Fruit fly (Drosophila melanogaster) whole organism, embryonic: ENCODE data around the gene Sc2.

ENCODE experiments used
- ATbp ChIP-seq: fragments of 200-800 bp; sonication (Bioruptor generic); optimal IDR thresholded peaks from 2 replicates; lab custom pipeline; 2017; ENCODE audit warnings: missing biosample characterization, mild to moderate bottlenecking, missing genetic modification characterization, missing genetic modification reagents
- Atf6 ChIP-seq: fragments of 200-800 bp; sonication (Bioruptor generic); IDR thresholded peaks from 2 replicates; pipeline ENCODE4 v1.3.6; 2022; ENCODE audit warnings: missing biosample characterization, missing genetic modification characterization
- BtbVII ChIP-seq: fragments of 200-800 bp; sonication (Bioruptor generic); optimal IDR thresholded peaks from 3 replicates; lab custom pipeline; 2017; ENCODE audit warnings: missing biosample characterization, mild to moderate bottlenecking, missing genetic modification characterization
- CG10209 ChIP-seq: fragments of 200-800 bp; sonication (Bioruptor generic); optimal IDR thresholded peaks from 3 replicates; lab custom pipeline; 2017; ENCODE audit warnings: missing biosample characterization, mild to moderate bottlenecking, missing genetic modification characterization, missing genetic modification reagents
- CG10274 ChIP-seq: fragments of 200-800 bp; sonication (Bioruptor generic); optimal IDR thresholded peaks from 3 replicates; lab custom pipeline; 2017; ENCODE audit warnings: missing biosample characterization, mild to moderate bottlenecking, missing genetic modification characterization
- CG10543 ChIP-seq: fragments of 200-800 bp; sonication (Bioruptor generic); optimal IDR thresholded peaks from 3 replicates; lab custom pipeline; 2017; ENCODE audit warnings: missing biosample characterization, mild to moderate bottlenecking, missing genetic modification characterization, moderate library complexity
- CG10654 ChIP-seq: fragments of 200-800 bp; sonication (Bioruptor generic); optimal IDR thresholded peaks from 2 replicates; lab custom pipeline; 2016; ENCODE audit warnings: missing biosample characterization, missing genetic modification characterization
- CG11398 ChIP-seq: fragments of 200-800 bp; sonication (Bioruptor generic); optimal IDR thresholded peaks from 2 replicates; lab custom pipeline; 2016; ENCODE audit warnings: missing biosample characterization, missing genetic modification characterization
- CG11504 ChIP-seq: fragments of 200-800 bp; sonication (Bioruptor generic); optimal IDR thresholded peaks from 3 replicates; lab custom pipeline; 2019; ENCODE audit warnings: missing biosample characterization, mild to moderate bottlenecking, missing genetic modification characterization, moderate library complexity
- CG12104 ChIP-seq: fragments of 200-800 bp; sonication (Bioruptor generic); optimal IDR thresholded peaks from 3 replicates; lab custom pipeline; 2016; ENCODE audit warnings: missing biosample characterization, missing genetic modification characterization
- CG1233 ChIP-seq: fragments of 200-800 bp; sonication (Bioruptor generic); optimal IDR thresholded peaks from 4 replicates; lab custom pipeline; 2018; ENCODE audit warnings: missing biosample characterization, mild to moderate bottlenecking, missing genetic modification characterization
- CG12659 ChIP-seq: fragments of 200-800 bp; sonication (Bioruptor generic); optimal IDR thresholded peaks from 3 replicates; lab custom pipeline; 2017; ENCODE audit warnings: mild to moderate bottlenecking, missing biosample characterization, missing genetic modification reagents, missing genetic modification characterization
- CG13624 ChIP-seq: fragments of 200-800 bp; sonication (Bioruptor generic); optimal IDR thresholded peaks from 2 replicates; lab custom pipeline; 2016; ENCODE audit warnings: missing biosample characterization, missing genetic modification characterization
- CG14014 ChIP-seq: fragments of 200-800 bp; sonication (Bioruptor generic); IDR thresholded peaks from 2 replicates; pipeline ENCODE4 v1.3.6; 2022; ENCODE audit warnings: missing biosample characterization, missing genetic modification characterization
- CG14965 ChIP-seq: fragments of 200-800 bp; sonication (Bioruptor generic); optimal IDR thresholded peaks from 2 replicates; lab custom pipeline; 2016; ENCODE audit warnings: missing biosample characterization, missing genetic modification characterization, borderline replicate concordance
- CG15514 ChIP-seq: fragments of 200-800 bp; sonication (Bioruptor generic); optimal IDR thresholded peaks from 3 replicates; lab custom pipeline; 2017; ENCODE audit warnings: missing biosample characterization, missing genetic modification characterization, mild to moderate bottlenecking, moderate library complexity, missing genetic modification reagents
- CG1602 ChIP-seq: fragments of 200-800 bp; sonication (Bioruptor generic); optimal IDR thresholded peaks from 3 replicates; lab custom pipeline; 2016; ENCODE audit warnings: missing biosample characterization, missing genetic modification characterization
- CG1603 ChIP-seq: fragments of 200-800 bp; sonication (Bioruptor generic); optimal IDR thresholded peaks from 2 replicates; lab custom pipeline; 2019; ENCODE audit warnings: missing biosample characterization, mild to moderate bottlenecking, missing genetic modification characterization, moderate library complexity
- CG16815 ChIP-seq: fragments of 200-800 bp; sonication (Bioruptor generic); optimal IDR thresholded peaks from 3 replicates; lab custom pipeline; 2017; ENCODE audit warnings: missing biosample characterization, mild to moderate bottlenecking, missing genetic modification characterization
- CG17568 ChIP-seq: fragments of 200-800 bp; sonication (Bioruptor generic); optimal IDR thresholded peaks from 2 replicates; lab custom pipeline; 2018; ENCODE audit warnings: missing biosample characterization, mild to moderate bottlenecking, missing genetic modification characterization, moderate library complexity
- CG2202 ChIP-seq: fragments of 200-800 bp; sonication (Bioruptor generic); optimal IDR thresholded peaks from 2 replicates; lab custom pipeline; 2018; ENCODE audit warnings: missing biosample characterization, mild to moderate bottlenecking, missing genetic modification characterization
- CG2875 ChIP-seq: fragments of 200-800 bp; sonication (Bioruptor generic); optimal IDR thresholded peaks from 2 replicates; lab custom pipeline; 2017; ENCODE audit warnings: missing biosample characterization, mild to moderate bottlenecking, missing genetic modification characterization, missing genetic modification reagents
- CG30403 ChIP-seq: fragments of 200-800 bp; sonication (Bioruptor generic); optimal IDR thresholded peaks from 3 replicates; lab custom pipeline; 2016; ENCODE audit warnings: missing biosample characterization, missing genetic modification characterization
- CG32532 ChIP-seq: fragments of 200-800 bp; sonication (Bioruptor generic); IDR thresholded peaks from 2 replicates; pipeline ENCODE4 v1.3.6; 2022; ENCODE audit warnings: missing biosample characterization, missing genetic modification characterization
- CG4282 ChIP-seq: fragments of 200-800 bp; sonication (Bioruptor generic); optimal IDR thresholded peaks from 2 replicates; lab custom pipeline; 2016; ENCODE audit warnings: missing biosample characterization, missing genetic modification characterization
- CG4328 ChIP-seq: fragments of 200-800 bp; sonication (Bioruptor generic); optimal IDR thresholded peaks from 3 replicates; lab custom pipeline; 2017; ENCODE audit warnings: missing biosample characterization, missing genetic modification reagents, missing genetic modification characterization
- CG5953 ChIP-seq: fragments of 200-800 bp; sonication (Bioruptor generic); IDR thresholded peaks from 2 replicates; pipeline ENCODE4 v1.3.6; 2022; ENCODE audit warnings: missing biosample characterization, missing genetic modification characterization
- CG7357 ChIP-seq: fragments of 200-800 bp; sonication (Bioruptor generic); IDR thresholded peaks from 3 replicates; pipeline ENCODE4 v1.3.6; 2022; ENCODE audit warnings: missing biosample characterization, missing genetic modification characterization
- CG7839 ChIP-seq: fragments of 200-800 bp; sonication (Bioruptor generic); optimal IDR thresholded peaks from 3 replicates; lab custom pipeline; 2018; ENCODE audit warnings: missing biosample characterization, mild to moderate bottlenecking, missing genetic modification characterization, moderate library complexity
- CG8388 ChIP-seq: fragments of 200-800 bp; sonication (Bioruptor generic); optimal IDR thresholded peaks from 2 replicates; lab custom pipeline; 2019; ENCODE audit warnings: missing biosample characterization, mild to moderate bottlenecking, missing genetic modification characterization, moderate library complexity
- CG9215 ChIP-seq: fragments of 200-800 bp; sonication (Bioruptor generic); IDR thresholded peaks from 2 replicates; pipeline ENCODE4 v1.3.6; 2022; ENCODE audit warnings: missing biosample characterization, missing genetic modification characterization
- CG9817 ChIP-seq: fragments of 200-800 bp; sonication (Bioruptor generic); optimal IDR thresholded peaks from 2 replicates; lab custom pipeline; 2018; ENCODE audit warnings: missing biosample characterization, mild to moderate bottlenecking, missing genetic modification characterization, moderate library complexity
- CHES-1-like ChIP-seq: fragments of 200-800 bp; sonication (Bioruptor generic); optimal IDR thresholded peaks from 2 replicates; lab custom pipeline; 2016; ENCODE audit warnings: missing biosample characterization, missing genetic modification characterization
- CoRest ChIP-seq: fragments of 200-800 bp; sonication (Bioruptor generic); optimal IDR thresholded peaks from 3 replicates; lab custom pipeline; 2018; ENCODE audit warnings: missing biosample characterization, mild to moderate bottlenecking, missing genetic modification characterization, moderate library complexity
- D ChIP-seq, 2 experiments: fragments of 200-800 bp in 1 of 2; fragments of >200 bp in 1 of 2; sonication (Bioruptor generic) in 1 of 2; optimal IDR thresholded peaks; 2 replicates in 1 of 2; 3 replicates in 1 of 2; lab custom pipeline; 2017; ENCODE audit warnings: mild to moderate bottlenecking in 1 of 2, missing biosample characterization in 1 of 2, missing genetic modification characterization in 1 of 2, missing genetic modification reagents in 1 of 2
- Gsc ChIP-seq: fragments of 200-800 bp; sonication (Bioruptor generic); IDR thresholded peaks from 2 replicates; pipeline ENCODE4 v1.3.6; 2022; ENCODE audit warnings: missing biosample characterization, missing genetic modification characterization
- Sry-δ ChIP-seq: fragments of 200-800 bp; sonication (Bioruptor generic); optimal IDR thresholded peaks from 2 replicates; lab custom pipeline; 2016; ENCODE audit warnings: missing biosample characterization, missing genetic modification characterization
- bcd ChIP-seq: fragments of 200-800 bp; sonication (Bioruptor generic); optimal IDR thresholded peaks from 2 replicates; lab custom pipeline; 2017; ENCODE audit warnings: missing biosample characterization, mild to moderate bottlenecking, missing genetic modification characterization
- emc ChIP-seq: fragments of 200-800 bp; sonication (Bioruptor generic); optimal IDR thresholded peaks from 2 replicates; lab custom pipeline; 2016; ENCODE audit warnings: missing biosample characterization, missing genetic modification characterization
- eve ChIP-seq, 2 experiments: fragments of >200 bp; optimal IDR thresholded peaks; 2 replicates each; lab custom pipeline; 2017; ENCODE audit warnings: missing biosample characterization in 2 of 2, missing genetic modification characterization in 2 of 2
- gsb-n ChIP-seq: fragments of 200-800 bp; sonication (Bioruptor generic); optimal IDR thresholded peaks from 3 replicates; lab custom pipeline; 2018; ENCODE audit warnings: missing biosample characterization, mild to moderate bottlenecking, missing genetic modification characterization
- gt ChIP-seq: fragments of 200-800 bp; sonication (Bioruptor generic); IDR thresholded peaks from 2 replicates; pipeline ENCODE4 v1.3.6; 2022; ENCODE audit warnings: missing biosample characterization, missing genetic modification characterization
- ham ChIP-seq: fragments of 200-800 bp; sonication (Bioruptor generic); IDR thresholded peaks from 2 replicates; pipeline ENCODE4 v1.3.6; 2022; ENCODE audit warnings: missing biosample characterization, missing genetic modification characterization
- ind ChIP-seq: fragments of 200-800 bp; sonication (Bioruptor generic); optimal IDR thresholded peaks from 3 replicates; lab custom pipeline; 2016; ENCODE audit warnings: missing biosample characterization, missing genetic modification characterization
- jigr1 ChIP-seq: fragments of 200-800 bp; sonication (Bioruptor generic); IDR thresholded peaks from 3 replicates; pipeline ENCODE4 v1.3.6; 2022; ENCODE audit warnings: missing biosample characterization, missing genetic modification characterization
- klu ChIP-seq: fragments of 200-800 bp; sonication (Bioruptor generic); IDR thresholded peaks from 2 replicates; pipeline ENCODE4 v1.3.6; 2022; ENCODE audit warnings: missing biosample characterization, missing genetic modification characterization
- lilli ChIP-seq: fragments of 200-800 bp; sonication (Bioruptor generic); optimal IDR thresholded peaks from 3 replicates; lab custom pipeline; 2016; ENCODE audit warnings: missing biosample characterization, missing genetic modification characterization
- ranshi ChIP-seq: fragments of 200-800 bp; sonication (Bioruptor generic); IDR thresholded peaks from 2 replicates; pipeline ENCODE4 v1.3.6; 2022; ENCODE audit warnings: missing biosample characterization, missing genetic modification characterization
- rib ChIP-seq: fragments of 200-800 bp; sonication (Bioruptor generic); IDR thresholded peaks from 2 replicates; pipeline ENCODE4 v1.3.6; 2022; ENCODE audit warnings: missing biosample characterization, missing genetic modification characterization

Gene Sc2

dm6 chr3L:3935567-3936207 is 32.4 kb downstream of the Sc2 start, which contains the start of gene Eip63F-1 (continued):
- TF ChIP-seq CoRest (tag; lab: Kevin White, UChicago), result peak; percentile 83
- no peak for TF ChIP-seq eve (GFP tag; optimal IDR thresholded peaks at IDR 0.05; lab: Kevin White, UChicago)
- TF ChIP-seq ATbp (GFP tag; lab: Kevin White, UChicago), result peak; percentile 51
- 0 out of 2 replicates have a peak, but pooled peaks have one; percentile 34 for TF ChIP-seq CG9215 (GFP tag; lab: Robert Waterston, UW)
- peak; percentile 36 for TF ChIP-seq CG10274 (GFP tag; lab: Kevin White, UChicago)
- no peak for TF ChIP-seq jigr1 (GFP tag; lab: Robert Waterston, UW)
- peak; percentile 86 for TF ChIP-seq CG11504 (tag; lab: Kevin White, UChicago)
- TF ChIP-seq CG14014 (GFP tag; lab: Robert Waterston, UW), result peak; percentile 29; the same call in 1 of the 2 replicates
- peak; percentile 50 for TF ChIP-seq CG9817
- TF ChIP-seq emc (GFP tag; lab: Kevin White, UChicago), result no peak
- TF ChIP-seq CG4282 (GFP tag; lab: Kevin White, UChicago), result no peak
- TF ChIP-seq CG16815 (GFP tag; lab: Kevin White, UChicago), result peak; percentile 0
- peak; percentile 8 for TF ChIP-seq CG15514 (GFP tag; lab: Kevin White, UChicago)
- no peak for TF ChIP-seq ham
- peak; percentile 37; the same call in 1 of the 2 replicates for TF ChIP-seq CG5953 (GFP tag; lab: Robert Waterston, UW)
- TF ChIP-seq Atf6 (GFP tag; lab: Robert Waterston, UW), result peak; percentile 67
- TF ChIP-seq rib (GFP tag; lab: Robert Waterston, UW), result no peak
- TF ChIP-seq klu (GFP tag; lab: Robert Waterston, UW), result peak; percentile 39; the same call in 1 of the 2 replicates
- TF ChIP-seq CG10209 (GFP tag; lab: Kevin White, UChicago), result peak; percentile 65
- no peak for TF ChIP-seq D (optimal IDR thresholded peaks at IDR 0.05; lab: Kevin White, UChicago)
- TF ChIP-seq D (GFP tag; optimal IDR thresholded peaks at IDR 0.05; lab: Kevin White, UChicago), result peak; percentile 52
- peak; percentile 75 for TF ChIP-seq CG30403
- TF ChIP-seq CG17568 (GFP tag; lab: Kevin White, UChicago), result no peak
- TF ChIP-seq CG2875 (GFP tag; lab: Kevin White, UChicago), result no peak
- TF ChIP-seq CG10654 (GFP tag; lab: Kevin White, UChicago), result peak; percentile 63
- peak; percentile 65 for TF ChIP-seq bcd (GFP tag; lab: Kevin White, UChicago)
- peak; percentile 67 for TF ChIP-seq CG12659
- TF ChIP-seq ind (GFP tag; lab: Kevin White, UChicago), result peak; percentile 72
- TF ChIP-seq Gsc (GFP tag; lab: Robert Waterston, UW), result no peak
- peak; percentile 40 for TF ChIP-seq CG7839
- peak; percentile 8 for TF ChIP-seq gsb-n (tag; lab: Kevin White, UChicago)
- 0 out of 3 replicates have a peak, but pooled peaks have one; percentile 10 for TF ChIP-seq CG7357
- TF ChIP-seq CG1602 (GFP tag; lab: Kevin White, UChicago), result peak; percentile 22
- TF ChIP-seq CG1603 (tag; lab: Kevin White, UChicago), result peak; percentile 59
- TF ChIP-seq gt (GFP tag; lab: Robert Waterston, UW), result no peak
- TF ChIP-seq CG12104 (GFP tag; lab: Kevin White, UChicago), result peak; percentile 43
- peak; percentile 5 for TF ChIP-seq Sry-δ (GFP tag; lab: Kevin White, UChicago)
- peak; percentile 43 for TF ChIP-seq BtbVII (GFP tag; lab: Kevin White, UChicago)
- TF ChIP-seq CG2202 (tag; lab: Kevin White, UChicago), result no peak
- peak; percentile 55 for TF ChIP-seq CG32532
- peak; percentile 66 for TF ChIP-seq ranshi (GFP tag; lab: Robert Waterston, UW)
- peak; percentile 45 for TF ChIP-seq CG8388
- peak; percentile 57 for TF ChIP-seq CG10543 (GFP tag; lab: Kevin White, UChicago)
- TF ChIP-seq lilli, result peak; percentile 39
- peak; percentile 9 for TF ChIP-seq CHES-1-like
- TF ChIP-seq CG4328, result peak; percentile 15
- TF ChIP-seq CG14965, result no peak
- TF ChIP-seq CG1233 (GFP tag; lab: Kevin White, UChicago), result peak; percentile 75
- TF ChIP-seq CG11398 (GFP tag; lab: Kevin White, UChicago), result no peak
- no peak for TF ChIP-seq CG13624 (GFP tag; lab: Kevin White, UChicago)
